Fruit fly (Drosophila melanogaster) whole organism, pupa: ENCODE results near the gene CG33995.

ENCODE experiments used
- CG10348 ChIP-seq: fragments of 200-800 bp; sonication (Bioruptor generic); IDR thresholded peaks from 2 replicates; pipeline ENCODE4 v1.3.6; 2022; ENCODE audit warnings: missing biosample characterization, missing genetic modification characterization
- CG12605 ChIP-seq: fragments of 200-800 bp; sonication (Bioruptor generic); IDR thresholded peaks from 2 replicates; pipeline ENCODE4 v1.3.6; 2022; ENCODE audit warnings: missing biosample characterization, missing genetic modification characterization
- CG13204 ChIP-seq: fragments of 200-800 bp; sonication (Bioruptor generic); optimal IDR thresholded peaks from 2 replicates; lab custom pipeline; 2018; ENCODE audit warnings: missing biosample characterization, mild to moderate bottlenecking, missing genetic modification characterization, moderate library complexity
- CG14655 ChIP-seq: fragments of 200-800 bp; sonication (Bioruptor generic); optimal IDR thresholded peaks from 3 replicates; lab custom pipeline; 2017; ENCODE audit warnings: mild to moderate bottlenecking, missing biosample characterization, missing genetic modification reagents, missing genetic modification characterization
- CG15710 ChIP-seq: fragments of 200-800 bp; sonication (Bioruptor generic); optimal IDR thresholded peaks from 2 replicates; lab custom pipeline; 2018; ENCODE audit warnings: missing biosample characterization, mild to moderate bottlenecking, missing genetic modification characterization, moderate library complexity
- CG17806 ChIP-seq: fragments of 200-800 bp; sonication (Bioruptor generic); optimal IDR thresholded peaks from 2 replicates; lab custom pipeline; 2018; ENCODE audit warnings: missing biosample characterization, mild to moderate bottlenecking, missing genetic modification characterization, moderate library complexity
- CG32121 ChIP-seq: fragments of 200-800 bp; sonication (Bioruptor generic); IDR thresholded peaks from 2 replicates; pipeline ENCODE4 v1.3.6; 2022; ENCODE audit warnings: missing biosample characterization, missing genetic modification characterization
- CG34367 ChIP-seq: fragments of 200-800 bp; sonication (Bioruptor generic); optimal IDR thresholded peaks from 2 replicates; lab custom pipeline; 2018; ENCODE audit warnings: missing biosample characterization, mild to moderate bottlenecking, missing genetic modification characterization
- CG4496 ChIP-seq: fragments of 200-800 bp; sonication (Bioruptor generic); IDR thresholded peaks from 3 replicates; pipeline ENCODE4 v1.3.6; 2022; ENCODE audit warnings: missing biosample characterization, missing genetic modification characterization
- CG8159 ChIP-seq: fragments of 200-800 bp; sonication (Bioruptor generic); optimal IDR thresholded peaks from 3 replicates; lab custom pipeline; 2018; ENCODE audit warnings: missing biosample characterization, mild to moderate bottlenecking, missing genetic modification characterization, moderate library complexity
- CG8301 ChIP-seq: fragments of 200-800 bp; sonication (Bioruptor generic); optimal IDR thresholded peaks from 2 replicates; lab custom pipeline; 2018; ENCODE audit warnings: missing biosample characterization, mild to moderate bottlenecking, missing genetic modification characterization
- CG9948 ChIP-seq: fragments of 200-800 bp; sonication (Bioruptor generic); optimal IDR thresholded peaks from 2 replicates; lab custom pipeline; 2018; ENCODE audit warnings: missing biosample characterization, mild to moderate bottlenecking, missing genetic modification characterization, moderate library complexity
- D1 ChIP-seq: fragments of 200-800 bp; sonication (Bioruptor generic); optimal IDR thresholded peaks from 2 replicates; lab custom pipeline; 2018; ENCODE audit warnings: missing biosample characterization, mild to moderate bottlenecking, missing genetic modification characterization, moderate library complexity
- EcR ChIP-seq: fragments of 200-800 bp; sonication (Bioruptor generic); optimal IDR thresholded peaks from 3 replicates; lab custom pipeline; 2019; ENCODE audit warnings: missing biosample characterization, missing genetic modification characterization, mild to moderate bottlenecking, moderate library complexity, missing genetic modification reagents
- Ets98B ChIP-seq: fragments of 200-800 bp; sonication (Bioruptor generic); IDR thresholded peaks from 2 replicates; pipeline ENCODE4 v1.3.6; 2022; ENCODE audit warnings: missing biosample characterization, missing genetic modification characterization
- Pif1A ChIP-seq: fragments of 200-800 bp; sonication (Bioruptor generic); optimal IDR thresholded peaks from 3 replicates; lab custom pipeline; 2016; ENCODE audit warnings: missing biosample characterization, missing genetic modification characterization
- Pif1B ChIP-seq: fragments of 200-800 bp; sonication (Bioruptor generic); optimal IDR thresholded peaks from 3 replicates; lab custom pipeline; 2016; ENCODE audit warnings: missing biosample characterization, missing genetic modification characterization
- Snoo ChIP-seq: fragments of 200-800 bp; sonication (Bioruptor generic); optimal IDR thresholded peaks from 3 replicates; lab custom pipeline; 2017; ENCODE audit warnings: missing biosample characterization, mild to moderate bottlenecking, missing genetic modification characterization, inconsistent platforms
- fd96Ca ChIP-seq: fragments of 200-800 bp; sonication (Bioruptor generic); IDR thresholded peaks from 3 replicates; pipeline ENCODE4 v1.3.6; 2022; ENCODE audit warnings: missing biosample characterization, missing genetic modification characterization
- gl ChIP-seq: fragments of 200-800 bp; sonication (Bioruptor generic); optimal IDR thresholded peaks from 2 replicates; lab custom pipeline; 2018; ENCODE audit warnings: missing biosample characterization, mild to moderate bottlenecking, missing genetic modification characterization
- rn ChIP-seq: fragments of 200-800 bp; sonication (Bioruptor generic); IDR thresholded peaks from 2 replicates; pipeline ENCODE4 v1.3.6; 2022; ENCODE audit warnings: missing biosample characterization, missing genetic modification characterization

The CG33995 gene

DNA sequence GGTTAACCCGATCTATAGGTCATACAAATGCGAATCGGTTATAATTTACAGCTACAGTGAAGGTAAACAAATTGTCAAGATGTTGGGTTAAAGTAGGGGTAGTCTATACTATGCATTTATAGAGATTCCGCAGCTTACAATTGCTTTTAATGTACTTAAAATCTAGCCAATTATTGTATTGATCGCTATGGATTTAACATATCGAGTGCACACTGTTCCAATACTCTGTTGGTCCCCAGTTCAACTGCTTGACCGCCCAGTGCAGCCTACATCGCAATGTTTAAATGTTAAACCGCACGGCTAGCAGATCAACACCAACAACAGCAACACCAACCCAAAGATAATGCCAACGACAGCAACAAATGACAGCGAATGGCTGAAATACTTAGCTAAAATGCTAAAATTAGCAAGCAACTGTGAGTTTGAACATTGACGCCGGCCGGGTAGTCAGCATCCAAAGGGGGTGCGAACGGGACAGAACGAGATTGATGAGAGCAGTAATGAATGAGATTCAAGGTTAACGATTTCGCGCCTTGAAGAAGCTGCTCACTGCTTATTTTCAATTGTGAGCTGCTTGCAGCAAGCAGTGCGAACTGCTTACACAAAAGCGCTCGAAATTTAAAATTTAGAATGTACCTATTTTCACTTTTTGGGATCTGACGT, 42.0 kb upstream of the CG33995 start:
- TF ChIP-seq rn (GFP tag; lab: Robert Waterston, UW) (peak; percentile 41; the same call in 1 of the 2 replicates), Pif1B (no peak), CG9948 (tag; lab: Kevin White, UChicago) (no peak), Ets98B (GFP tag; lab: Robert Waterston, UW) (peak; percentile 59), CG10348 (GFP tag; lab: Robert Waterston, UW) (peak; percentile 42), CG4496 (GFP tag; lab: Robert Waterston, UW) (peak; percentile 70), D1 (tag; lab: Kevin White, UChicago) (no peak), Pif1A (GFP tag; lab: Kevin White, UChicago) (no peak), CG34367 (no peak), fd96Ca (GFP tag; lab: Robert Waterston, UW) (peak; percentile 60; the same call in 2 of the 3 replicates), CG32121 (peak; percentile 33; the same call in 1 of the 2 replicates)

DNA sequence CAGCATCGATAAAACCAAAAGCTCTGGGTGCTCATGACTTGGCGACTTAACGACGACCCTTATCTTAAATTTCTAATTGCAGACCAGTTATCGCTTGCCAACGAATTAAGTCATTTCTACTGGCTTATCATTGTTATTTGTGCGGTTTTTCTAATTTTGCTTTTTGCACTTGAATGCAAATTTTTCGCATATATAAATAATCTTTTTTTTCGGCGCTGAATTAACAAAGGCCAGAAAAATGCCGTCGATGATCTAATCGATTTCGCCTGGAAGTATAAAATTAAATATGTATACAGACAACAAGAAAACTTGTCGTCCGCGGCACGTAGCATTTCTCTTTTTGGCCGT, 41.5 kb upstream of the CG33995 start:
- TF ChIP-seq CG14655 (GFP tag; lab: Kevin White, UChicago) (no peak), Ets98B (GFP tag; lab: Robert Waterston, UW) (no peak), Pif1A (GFP tag; lab: Kevin White, UChicago) (no peak), rn (GFP tag; lab: Robert Waterston, UW) (no peak), CG8159 (tag; lab: Kevin White, UChicago) (no peak)

DNA sequence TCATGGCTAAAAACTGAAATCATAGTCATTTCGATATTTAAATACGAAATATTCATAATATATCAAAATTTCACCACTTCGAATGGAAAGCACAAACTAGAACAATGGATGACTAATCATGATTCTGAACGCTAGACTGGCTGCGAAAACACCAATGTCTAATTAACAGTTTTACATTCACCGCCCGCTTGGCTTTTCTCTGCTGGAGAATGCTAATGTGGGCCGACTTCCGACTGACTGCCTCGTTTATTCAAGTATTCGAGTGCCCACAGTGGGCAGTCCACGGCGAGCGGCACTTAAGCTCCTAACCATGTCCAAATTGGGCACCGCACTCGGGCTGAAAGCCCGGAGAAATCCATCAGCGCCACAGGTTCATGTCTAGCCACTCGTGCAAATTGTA, 41.0 kb upstream of the CG33995 start:
- TF ChIP-seq CG9948 (tag; lab: Kevin White, UChicago) = no peak
- TF ChIP-seq Snoo (tag; lab: Kevin White, UChicago) = no peak
- no peak for TF ChIP-seq CG15710
- no peak for TF ChIP-seq CG13204
- TF ChIP-seq rn (GFP tag; lab: Robert Waterston, UW) = no peak
- TF ChIP-seq gl (tag; lab: Kevin White, UChicago) = no peak
- TF ChIP-seq CG32121 = no peak
- no peak for TF ChIP-seq fd96Ca (GFP tag; lab: Robert Waterston, UW)
- no peak for TF ChIP-seq Pif1A (GFP tag; lab: Kevin White, UChicago)
- no peak for TF ChIP-seq CG12605 (GFP tag; lab: Robert Waterston, UW)
- TF ChIP-seq CG8159 (tag; lab: Kevin White, UChicago) = no peak
- no peak for TF ChIP-seq CG8301 (tag; lab: Kevin White, UChicago)
- no peak for TF ChIP-seq CG14655 (GFP tag; lab: Kevin White, UChicago)
- no peak for TF ChIP-seq CG4496 (GFP tag; lab: Robert Waterston, UW)
- no peak for TF ChIP-seq D1 (tag; lab: Kevin White, UChicago)
- TF ChIP-seq CG10348 (GFP tag; lab: Robert Waterston, UW) = no peak
- no peak for TF ChIP-seq EcR (GFP tag; lab: Kevin White, UChicago)
- TF ChIP-seq Ets98B (GFP tag; lab: Robert Waterston, UW) = no peak

DNA sequence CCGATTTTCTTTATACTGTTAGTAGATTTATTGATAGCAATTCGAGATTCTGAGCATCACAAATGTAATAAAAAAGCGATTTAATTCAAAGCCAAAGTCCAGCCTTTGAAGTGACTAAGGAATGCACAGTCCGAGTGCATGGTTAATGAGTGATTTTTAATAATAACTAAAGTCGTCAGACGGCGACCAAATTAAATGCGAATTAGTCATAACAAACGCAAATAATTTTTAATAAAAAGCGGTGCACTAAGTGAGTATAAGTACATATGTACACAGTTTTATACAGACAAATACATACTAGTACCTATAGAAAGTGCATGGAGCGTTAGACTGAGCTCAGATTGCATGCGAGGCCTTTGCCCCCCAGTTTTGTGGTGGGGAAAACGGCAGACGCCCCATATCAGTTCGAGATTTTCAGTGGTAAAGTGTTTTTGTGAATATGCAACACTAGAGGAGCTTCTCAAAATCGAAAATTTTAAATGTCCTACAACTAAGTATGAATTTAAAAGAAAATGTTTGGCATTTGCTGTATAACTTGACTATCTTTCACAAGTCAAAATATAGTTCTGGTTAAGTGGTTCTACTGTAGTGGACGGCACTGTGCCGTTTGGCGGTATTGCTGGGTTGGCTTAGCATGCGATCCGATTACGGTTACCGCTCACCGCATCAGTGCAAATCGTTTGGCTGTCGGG, 40.2 kb upstream of the CG33995 start:
- TF ChIP-seq EcR (GFP tag; lab: Kevin White, UChicago) (no peak), CG4496 (GFP tag; lab: Robert Waterston, UW) (peak; percentile 65; the same call in 2 of the 3 replicates), CG34367 (no peak), CG14655 (GFP tag; lab: Kevin White, UChicago) (peak; percentile 45), CG15710 (peak; percentile 15), gl (tag; lab: Kevin White, UChicago) (no peak), CG8301 (tag; lab: Kevin White, UChicago) (peak; percentile 16), CG32121 (peak; percentile 49; the same call in 1 of the 2 replicates), Pif1B (no peak), Pif1A (GFP tag; lab: Kevin White, UChicago) (peak; percentile 34), CG10348 (GFP tag; lab: Robert Waterston, UW) (no peak), CG13204 (no peak), CG8159 (tag; lab: Kevin White, UChicago) (no peak), Ets98B (GFP tag; lab: Robert Waterston, UW) (peak; percentile 75), CG9948 (tag; lab: Kevin White, UChicago) (no peak), CG12605 (GFP tag; lab: Robert Waterston, UW) (peak; percentile 60; the same call in 1 of the 2 replicates), CG17806 (tag; lab: Kevin White, UChicago) (no peak), D1 (tag; lab: Kevin White, UChicago) (no peak), Snoo (tag; lab: Kevin White, UChicago) (no peak), rn (GFP tag; lab: Robert Waterston, UW) (no peak), fd96Ca (GFP tag; lab: Robert Waterston, UW) (peak; percentile 57; the same call in 1 of the 3 replicates)

DNA sequence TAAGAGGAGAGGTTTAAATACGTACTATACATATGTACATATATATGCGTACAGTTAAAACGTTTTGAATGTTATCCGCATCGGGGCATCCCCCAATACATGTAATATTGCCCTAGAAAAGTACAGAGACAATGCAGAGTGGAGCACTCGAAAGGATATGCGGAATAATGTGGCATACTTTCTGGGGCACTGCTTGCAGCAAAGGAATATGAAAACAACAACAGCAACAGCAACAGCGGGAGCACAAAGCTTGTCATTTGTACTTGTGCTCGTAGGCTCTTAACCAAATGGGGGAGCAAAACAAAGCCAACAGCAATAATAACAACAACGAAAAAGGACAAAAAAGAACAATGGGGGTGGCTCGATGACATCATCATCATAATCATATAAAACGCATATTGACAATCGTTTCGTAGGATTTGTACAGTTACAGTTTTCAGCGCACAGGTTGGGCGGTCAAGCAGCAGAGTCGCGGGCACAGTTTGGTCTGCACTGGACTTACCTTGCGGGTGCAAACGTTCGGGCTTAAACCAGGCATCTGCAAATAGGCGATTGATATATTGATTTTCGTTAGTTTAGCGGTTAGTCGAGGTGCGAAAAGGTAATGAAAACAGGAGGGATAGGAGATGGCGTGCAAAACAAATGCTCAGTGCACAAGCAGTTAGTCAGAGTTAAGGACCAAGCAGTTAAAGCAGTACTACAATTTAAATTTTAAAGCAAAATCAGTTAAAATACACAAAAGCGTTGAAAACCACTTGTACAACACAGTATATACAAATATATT, 39.2 kb upstream of the CG33995 start:
- no peak for TF ChIP-seq CG13204
- TF ChIP-seq Pif1B = no peak
- no peak for TF ChIP-seq gl (tag; lab: Kevin White, UChicago)
- TF ChIP-seq CG15710 = no peak
- TF ChIP-seq rn (GFP tag; lab: Robert Waterston, UW) = no peak
- no peak for TF ChIP-seq CG14655 (GFP tag; lab: Kevin White, UChicago)
- TF ChIP-seq CG17806 (tag; lab: Kevin White, UChicago) = no peak
- TF ChIP-seq CG34367 = no peak
- no peak for TF ChIP-seq Snoo (tag; lab: Kevin White, UChicago)
- no peak for TF ChIP-seq CG10348 (GFP tag; lab: Robert Waterston, UW)
- TF ChIP-seq CG32121 = no peak
- no peak for TF ChIP-seq fd96Ca (GFP tag; lab: Robert Waterston, UW)
- TF ChIP-seq D1 (tag; lab: Kevin White, UChicago) = no peak
- TF ChIP-seq CG8159 (tag; lab: Kevin White, UChicago) = no peak
- TF ChIP-seq Ets98B (GFP tag; lab: Robert Waterston, UW) = no peak
- TF ChIP-seq CG8301 (tag; lab: Kevin White, UChicago) = no peak
